Fruit fly (Drosophila melanogaster) whole organism, prepupa: ENCODE measurements around the gene cact.

Experiments
- CG11294 ChIP-seq: fragments of 200-800 bp; sonication (Bioruptor generic); IDR thresholded peaks from 2 replicates; pipeline ENCODE4 v1.3.6; 2022; ENCODE audit warnings: missing biosample characterization, missing genetic modification characterization
- CG11762 ChIP-seq: fragments of 200-800 bp; sonication (Bioruptor generic); optimal IDR thresholded peaks from 3 replicates; lab custom pipeline; 2016; ENCODE audit warnings: missing biosample characterization, missing genetic modification characterization; ENCODE audit not compliant: insufficient read depth
- CG15336 ChIP-seq: fragments of 200-800 bp; sonication (Bioruptor generic); IDR thresholded peaks from 2 replicates; pipeline ENCODE4 v1.3.6; 2022; ENCODE audit warnings: missing biosample characterization, missing genetic modification characterization
- CG1621 ChIP-seq: fragments of 200-800 bp; sonication (Bioruptor generic); optimal IDR thresholded peaks from 3 replicates; lab custom pipeline; 2018; ENCODE audit warnings: missing biosample characterization, mild to moderate bottlenecking, missing genetic modification characterization
- CG16779 ChIP-seq: fragments of 200-800 bp; sonication (Bioruptor generic); optimal IDR thresholded peaks from 3 replicates; lab custom pipeline; 2017; ENCODE audit warnings: missing biosample characterization, mild to moderate bottlenecking, missing genetic modification characterization
- CG3032 ChIP-seq: fragments of 200-800 bp; optimal IDR thresholded peaks from 2 replicates; lab custom pipeline; 2019; ENCODE audit warnings: missing biosample characterization, mild to moderate bottlenecking, missing genetic modification characterization, moderate library complexity
- CG32006 ChIP-seq: fragments of 200-800 bp; sonication (Bioruptor generic); optimal IDR thresholded peaks from 3 replicates; lab custom pipeline; 2017; ENCODE audit warnings: missing biosample characterization, mild to moderate bottlenecking, missing genetic modification characterization
- CG34406 ChIP-seq: fragments of 200-800 bp; sonication (Bioruptor generic); optimal IDR thresholded peaks from 3 replicates; lab custom pipeline; 2016; ENCODE audit warnings: missing biosample characterization, missing genetic modification characterization
- CG3919 ChIP-seq: fragments of 200-800 bp; sonication (Bioruptor generic); optimal IDR thresholded peaks from 3 replicates; lab custom pipeline; 2016; ENCODE audit warnings: missing biosample characterization, missing genetic modification characterization
- CG4318 ChIP-seq: fragments of 200-800 bp; sonication (Bioruptor generic); optimal IDR thresholded peaks from 3 replicates; lab custom pipeline; 2017; ENCODE audit warnings: missing biosample characterization, mild to moderate bottlenecking, missing genetic modification characterization
- CG6163 ChIP-seq: fragments of 200-800 bp; sonication (Bioruptor generic); IDR thresholded peaks from 3 replicates; pipeline ENCODE4 v1.3.6; 2022; ENCODE audit warnings: missing biosample characterization, missing genetic modification characterization
- CG6276 ChIP-seq: fragments of 200-800 bp; sonication (Bioruptor generic); optimal IDR thresholded peaks from 2 replicates; lab custom pipeline; 2017; ENCODE audit warnings: missing biosample characterization, mild to moderate bottlenecking, missing genetic modification characterization
- CG6808 ChIP-seq: fragments of 200-800 bp; sonication (Bioruptor generic); optimal IDR thresholded peaks from 3 replicates; lab custom pipeline; 2017; ENCODE audit warnings: missing biosample characterization, missing genetic modification characterization, mild to moderate bottlenecking, moderate library complexity, missing genetic modification reagents
- CG7368 ChIP-seq: fragments of 200-800 bp; sonication (Bioruptor generic); optimal IDR thresholded peaks from 3 replicates; lab custom pipeline; 2016; ENCODE audit warnings: missing biosample characterization, missing genetic modification characterization
- CG8119 ChIP-seq: fragments of 200-800 bp; sonication (Bioruptor generic); IDR thresholded peaks from 3 replicates; pipeline ENCODE4 v1.3.6; 2022; ENCODE audit warnings: missing biosample characterization, missing genetic modification characterization
- CG8319 ChIP-seq: fragments of 200-800 bp; sonication (Bioruptor generic); optimal IDR thresholded peaks from 3 replicates; lab custom pipeline; 2016; ENCODE audit warnings: missing biosample characterization, missing genetic modification characterization
- CG8632 ChIP-seq: fragments of 200-800 bp; sonication (Bioruptor generic); optimal IDR thresholded peaks from 3 replicates; lab custom pipeline; 2016; ENCODE audit warnings: missing biosample characterization, missing genetic modification characterization
- CG9139 ChIP-seq: fragments of 200-800 bp; sonication (Bioruptor generic); optimal IDR thresholded peaks from 3 replicates; lab custom pipeline; 2017; ENCODE audit warnings: missing biosample characterization, mild to moderate bottlenecking, missing genetic modification characterization
- Eip75B ChIP-seq: fragments of 200-800 bp; sonication (Bioruptor generic); optimal IDR thresholded peaks from 3 replicates; lab custom pipeline; 2016; ENCODE audit warnings: missing biosample characterization, missing genetic modification characterization
- Eip78C ChIP-seq: fragments of 200-800 bp; sonication (Bioruptor generic); peaks from one replicate; lab custom pipeline; 2016; ENCODE audit warnings: missing biosample characterization, missing genetic modification characterization
- Eip93F ChIP-seq: fragments of 200-800 bp; sonication (Bioruptor generic); optimal IDR thresholded peaks from 2 replicates; lab custom pipeline; 2016; ENCODE audit warnings: missing biosample characterization, mild to moderate bottlenecking, missing genetic modification characterization
- Ets21C ChIP-seq: fragments of 200-800 bp; sonication (Bioruptor generic); optimal IDR thresholded peaks from 3 replicates; lab custom pipeline; 2016; ENCODE audit warnings: missing biosample characterization, missing genetic modification characterization
- Gug ChIP-seq: fragments of 200-800 bp; sonication (Bioruptor generic); IDR thresholded peaks from 2 replicates; pipeline ENCODE4 v1.3.6; 2022; ENCODE audit warnings: missing biosample characterization, missing genetic modification characterization
- Hr38 ChIP-seq: sonication (Bioruptor generic); optimal IDR thresholded peaks from 2 replicates; lab custom pipeline; 2016; ENCODE audit warnings: missing biosample characterization, missing genetic modification characterization
- Hr39 ChIP-seq: fragments of 200-800 bp; sonication (Bioruptor generic); optimal IDR thresholded peaks from 2 replicates; lab custom pipeline; 2016; ENCODE audit warnings: missing biosample characterization, missing genetic modification characterization
- Hr4 ChIP-seq: fragments of 200-800 bp; sonication (Bioruptor generic); optimal IDR thresholded peaks from 3 replicates; lab custom pipeline; 2016; ENCODE audit warnings: missing biosample characterization, missing genetic modification characterization
- Lpt ChIP-seq: fragments of 200-800 bp; sonication (Bioruptor generic); optimal IDR thresholded peaks from 3 replicates; lab custom pipeline; 2016; ENCODE audit warnings: missing biosample characterization, missing genetic modification characterization
- OdsH ChIP-seq: fragments of 200-800 bp; sonication (Bioruptor generic); optimal IDR thresholded peaks from 3 replicates; lab custom pipeline; 2016; ENCODE audit warnings: missing biosample characterization, missing genetic modification characterization
- Sox102F ChIP-seq: fragments of 200-800 bp; sonication (Bioruptor generic); optimal IDR thresholded peaks from 2 replicates; lab custom pipeline; 2016; ENCODE audit warnings: missing biosample characterization, mild to moderate bottlenecking, missing genetic modification characterization
- achi ChIP-seq: fragments of 200-800 bp; sonication (Bioruptor generic); optimal IDR thresholded peaks from 3 replicates; lab custom pipeline; 2016; ENCODE audit warnings: missing biosample characterization, missing genetic modification characterization
- acj6 ChIP-seq: fragments of 200-800 bp; sonication (Bioruptor generic); optimal IDR thresholded peaks from 3 replicates; lab custom pipeline; 2016; ENCODE audit warnings: missing biosample characterization, missing genetic modification characterization
- cyc ChIP-seq: fragments of 200-800 bp; sonication (Bioruptor generic); optimal IDR thresholded peaks from 3 replicates; lab custom pipeline; 2016; ENCODE audit warnings: missing biosample characterization, missing genetic modification characterization
- dac ChIP-seq: fragments of 200-800 bp; sonication (Bioruptor generic); optimal IDR thresholded peaks from 2 replicates; lab custom pipeline; 2017; ENCODE audit warnings: missing biosample characterization, mild to moderate bottlenecking, missing genetic modification characterization
- eg ChIP-seq: fragments of 200-800 bp; sonication (Bioruptor generic); IDR thresholded peaks from 3 replicates; pipeline ENCODE4 v1.3.6; 2022; ENCODE audit warnings: missing biosample characterization, missing genetic modification characterization
- esn ChIP-seq: fragments of 200-800 bp; sonication (Bioruptor generic); optimal IDR thresholded peaks from 2 replicates; lab custom pipeline; 2016; ENCODE audit warnings: missing biosample characterization, mild to moderate bottlenecking, missing genetic modification characterization, moderate library complexity
- fd59A ChIP-seq: fragments of 200-800 bp; sonication (Bioruptor generic); optimal IDR thresholded peaks from 2 replicates; lab custom pipeline; 2017; ENCODE audit warnings: missing biosample characterization, mild to moderate bottlenecking, missing genetic modification characterization, missing genetic modification reagents
- fkh ChIP-seq: fragments of 200-800 bp; sonication (Bioruptor generic); optimal IDR thresholded peaks from 3 replicates; lab custom pipeline; 2017; ENCODE audit warnings: missing biosample characterization, mild to moderate bottlenecking, missing genetic modification characterization, moderate library complexity
- lz ChIP-seq: fragments of 200-800 bp; sonication (Bioruptor generic); optimal IDR thresholded peaks from 3 replicates; lab custom pipeline; 2016; ENCODE audit warnings: missing biosample characterization, missing genetic modification characterization
- net ChIP-seq: fragments of 200-800 bp; sonication (Bioruptor generic); optimal IDR thresholded peaks from 3 replicates; lab custom pipeline; 2016; ENCODE audit warnings: missing biosample characterization, missing genetic modification characterization
- pdm3 ChIP-seq: fragments of 200-800 bp; sonication (Bioruptor generic); optimal IDR thresholded peaks from 3 replicates; lab custom pipeline; 2016; ENCODE audit warnings: missing biosample characterization, missing genetic modification characterization
- salr ChIP-seq, 2 experiments: fragments of 200-800 bp; sonication (Bioruptor generic); optimal IDR thresholded peaks; 3 replicates each; lab custom pipeline; 2016 to 2018; ENCODE audit warnings: missing biosample characterization in 2 of 2, missing genetic modification characterization in 2 of 2, mild to moderate bottlenecking in 1 of 2
- ss ChIP-seq, 2 experiments: fragments of 200-800 bp; sonication (Bioruptor generic); optimal IDR thresholded peaks; 2 replicates in 1 of 2; 3 replicates in 1 of 2; lab custom pipeline; 2017 to 2018; ENCODE audit warnings: mild to moderate bottlenecking in 2 of 2, missing biosample characterization in 2 of 2, missing genetic modification characterization in 2 of 2, moderate library complexity in 1 of 2
- svp ChIP-seq: fragments of 200-800 bp; sonication (Bioruptor generic); peaks from one replicate; lab custom pipeline; 2016; ENCODE audit warnings: missing biosample characterization, missing genetic modification characterization

The cact gene

dm6 chr2L:16275809-16276178, 50.2 kb downstream of the cact start (continued):
- TF ChIP-seq CG34406 (GFP tag; lab: Kevin White, UChicago): peak; percentile 39
- peak; percentile 27 for TF ChIP-seq CG3919 (GFP tag; lab: Kevin White, UChicago)
- peak; percentile 80 for TF ChIP-seq svp (GFP tag; lab: Kevin White, UChicago)
- peak; percentile 77 for TF ChIP-seq CG6276
- peak; percentile 53 for TF ChIP-seq esn (GFP tag; lab: Kevin White, UChicago)
- TF ChIP-seq eg (GFP tag; lab: Robert Waterston, UW): peak; percentile 83
- TF ChIP-seq CG7368 (GFP tag; lab: Kevin White, UChicago): no peak
- peak; percentile 48 for TF ChIP-seq pdm3 (GFP tag; lab: Kevin White, UChicago)
- peak; percentile 8 for TF ChIP-seq Hr39
- peak; percentile 11 for TF ChIP-seq cyc (GFP tag; lab: Kevin White, UChicago)
- peak; percentile 43 for TF ChIP-seq achi (GFP tag; lab: Kevin White, UChicago)
- peak; percentile 28 for TF ChIP-seq CG1621 (tag; lab: Kevin White, UChicago)
- peak; percentile 90 for TF ChIP-seq Hr4 (GFP tag; lab: Kevin White, UChicago)
- no peak for TF ChIP-seq CG8319 (GFP tag; lab: Kevin White, UChicago)
- TF ChIP-seq Eip93F: no peak
- no peak for TF ChIP-seq Hr38 (GFP tag; lab: Kevin White, UChicago)
- TF ChIP-seq Ets21C (GFP tag; lab: Kevin White, UChicago): no peak
- peak; percentile 15 for TF ChIP-seq CG3032 (tag; lab: Kevin White, UChicago)
- TF ChIP-seq CG6163: peak; percentile 83
- peak; percentile 51; the same call in 1 of the 2 replicates for TF ChIP-seq Gug (GFP tag; lab: Robert Waterston, UW)
- TF ChIP-seq Sox102F (GFP tag; lab: Kevin White, UChicago): peak; percentile 49
- TF ChIP-seq CG8119 (GFP tag; lab: Robert Waterston, UW): peak; percentile 81; the same call in 2 of the 3 replicates
- peak in 1 of 2 experiments; percentile 2 for TF ChIP-seq salr (GFP tag; optimal IDR thresholded peaks at IDR 0.05; lab: Kevin White, UChicago)
- peak; percentile 40 for TF ChIP-seq acj6 (GFP tag; lab: Kevin White, UChicago)
- peak; percentile 85 for TF ChIP-seq CG4318 (GFP tag; lab: Kevin White, UChicago)
- peak; percentile 79 for TF ChIP-seq CG15336 (GFP tag; lab: Robert Waterston, UW)
- peak; percentile 18 for TF ChIP-seq CG8632 (GFP tag; lab: Kevin White, UChicago)
- no peak for TF ChIP-seq ss (GFP tag; optimal IDR thresholded peaks at IDR 0.05; lab: Kevin White, UChicago)
- TF ChIP-seq CG9139: no peak
- peak; percentile 89 for TF ChIP-seq CG32006
- TF ChIP-seq Lpt: peak; percentile 39

dm6 chr2L:16275177-16275808, 50.7 kb downstream of the cact start:
- no peak for TF ChIP-seq dac (GFP tag; lab: Kevin White, UChicago)
- no peak for TF ChIP-seq CG8319 (GFP tag; lab: Kevin White, UChicago)
- no peak for TF ChIP-seq CG6163
- TF ChIP-seq CG16779 (tag; lab: Kevin White, UChicago): no peak
- no peak for TF ChIP-seq CG1621 (tag; lab: Kevin White, UChicago)
- TF ChIP-seq CG11762 (GFP tag; lab: Kevin White, UChicago): no peak
- TF ChIP-seq net (GFP tag; lab: Kevin White, UChicago): no peak
- no peak for TF ChIP-seq lz
- no peak for TF ChIP-seq CG11294 (GFP tag; lab: Robert Waterston, UW)
- TF ChIP-seq CG6808: no peak
- no peak for TF ChIP-seq Eip93F
- TF ChIP-seq fd59A (GFP tag; lab: Kevin White, UChicago): no peak
- TF ChIP-seq fkh (GFP tag; lab: Kevin White, UChicago): no peak
- TF ChIP-seq Eip78C (GFP tag; lab: Kevin White, UChicago): no peak
- no peak for TF ChIP-seq Eip75B
- no peak for TF ChIP-seq CG9139
- no peak for TF ChIP-seq OdsH
